Worm (Caenorhabditis elegans) whole organism, L4/young adult: ENCODE measurements around the gene M02E1.3.

ENCODE experiments used
- W03F9.2 ChIP-seq: fragments of 150-350 bp; optimal IDR thresholded peaks from 2 replicates; lab custom pipeline; 2014; ENCODE audit warnings: missing biosample characterization, missing genetic modification characterization
- him-1 ChIP-seq: sonication (generic microtip); optimal IDR thresholded peaks from 2 replicates; lab custom pipeline; 2016; ENCODE audit warnings: missing genotype, missing genetic modification reagents, missing genetic modification characterization, missing compliant biosample characterization

DNA sequence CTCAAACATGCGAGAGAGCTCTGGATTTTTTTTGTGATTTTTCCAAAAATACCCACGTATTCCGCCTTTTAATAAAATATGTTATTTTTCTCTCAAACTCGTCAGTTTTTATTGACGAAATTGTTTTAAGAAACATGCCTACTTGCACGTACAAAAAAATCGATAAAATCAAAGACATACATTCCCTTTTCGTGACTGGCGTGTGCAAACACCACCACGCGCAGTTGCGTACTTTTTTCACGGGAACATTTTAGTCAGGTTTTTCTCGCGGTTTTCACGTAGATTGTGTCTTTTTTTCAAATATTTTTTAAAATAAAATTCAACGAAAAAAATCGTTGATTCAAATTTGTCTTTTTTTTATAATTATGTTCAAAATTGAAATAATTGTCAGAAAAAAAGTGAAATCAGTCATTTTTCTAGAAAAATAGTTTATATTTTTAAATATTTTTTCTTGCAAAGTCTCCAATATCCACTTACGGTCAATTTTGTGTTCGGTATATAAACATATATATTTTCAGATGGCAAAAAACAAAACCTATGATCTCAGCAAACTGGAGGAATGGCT is 3.4 kb downstream of the M02E1.3 start, which contains the start of gene M02E1.1:
- TF ChIP-seq W03F9.2: peak; percentile 53
- no peak for TF ChIP-seq him-1 (tag; lab: Kevin White, UChicago)
